Worm (Caenorhabditis elegans) whole organism, mixed stage, embryonic: ENCODE data around the gene F55C12.19.
"Not testable (repeated sequence)": the region's sequence is repeated elsewhere in the genome, so short reads cannot be mapped to it uniquely, and the experiment has no call there.

Source experiments
- M03D4.4 ChIP-seq: sonication (generic microtip); optimal IDR thresholded peaks from 2 replicates; lab custom pipeline; 2017; ENCODE audit warnings: mild to moderate bottlenecking, missing genetic modification characterization, missing compliant biosample characterization
- blmp-1 ChIP-seq: fragments of 150-350 bp; optimal IDR thresholded peaks from 2 replicates; lab custom pipeline; 2014; ENCODE audit warnings: missing biosample characterization, missing genetic modification characterization
- ceh-39 ChIP-seq: fragments of 150-350 bp; optimal IDR thresholded peaks from 2 replicates; lab custom pipeline; 2014; ENCODE audit warnings: missing biosample characterization, missing genetic modification characterization
- ceh-43 ChIP-seq: fragments of 200-800 bp; sonication (Bioruptor generic); optimal IDR thresholded peaks from 2 replicates; lab custom pipeline; 2018; ENCODE audit warnings: mild to moderate bottlenecking, missing genetic modification characterization, moderate library complexity, missing compliant biosample characterization
- ceh-83 ChIP-seq: fragments of 200-800 bp; sonication (Bioruptor generic); optimal IDR thresholded peaks from 2 replicates; lab custom pipeline; 2018; ENCODE audit warnings: mild to moderate bottlenecking, missing genetic modification characterization, missing compliant biosample characterization
- cnd-1 ChIP-seq: fragments of 200-800 bp; sonication (Bioruptor generic); optimal IDR thresholded peaks from 2 replicates; lab custom pipeline; 2018; ENCODE audit warnings: mild to moderate bottlenecking, missing genetic modification characterization, missing compliant biosample characterization
- drap-1 ChIP-seq: fragments of 200-800 bp; sonication (Bioruptor generic); optimal IDR thresholded peaks from 3 replicates; lab custom pipeline; 2018; ENCODE audit warnings: mild to moderate bottlenecking, missing genetic modification characterization, missing compliant biosample characterization
- elt-1 ChIP-seq: sonication (generic microtip); optimal IDR thresholded peaks from 2 replicates; lab custom pipeline; 2017; ENCODE audit warnings: missing genetic modification characterization, mild to moderate bottlenecking, missing compliant biosample characterization, antibody characterized with exemption, moderate library complexity, borderline replicate concordance; ENCODE audit not compliant: insufficient read depth
- elt-3 ChIP-seq: fragments of 150-350 bp; optimal IDR thresholded peaks from 2 replicates; lab custom pipeline; 2014; ENCODE audit warnings: missing biosample characterization, missing genetic modification characterization
- flh-1 ChIP-seq: fragments of 200-800 bp; sonication (Bioruptor generic); optimal IDR thresholded peaks from 2 replicates; lab custom pipeline; 2018; ENCODE audit warnings: mild to moderate bottlenecking, missing genetic modification characterization, moderate library complexity, missing compliant biosample characterization
- lin-32 ChIP-seq: fragments of 200-800 bp; sonication (Bioruptor generic); optimal IDR thresholded peaks from 2 replicates; lab custom pipeline; 2018; ENCODE audit warnings: mild to moderate bottlenecking, missing genetic modification characterization, missing compliant biosample characterization
- lsy-2 ChIP-seq: fragments of 150-350 bp; optimal IDR thresholded peaks from 2 replicates; lab custom pipeline; 2014; ENCODE audit warnings: missing biosample characterization, missing genetic modification characterization
- mep-1 ChIP-seq: fragments of 150-350 bp; optimal IDR thresholded peaks from 2 replicates; lab custom pipeline; 2017; ENCODE audit warnings: missing biosample characterization, missing genetic modification reagents, missing genetic modification characterization, inconsistent platforms
- mls-2 ChIP-seq: sonication (generic microtip); optimal IDR thresholded peaks from 2 replicates; lab custom pipeline; 2016; ENCODE audit warnings: mild to moderate bottlenecking, missing genetic modification characterization, moderate library complexity, missing compliant biosample characterization
- nhr-2 ChIP-seq: fragments of 150-350 bp; optimal IDR thresholded peaks from 2 replicates; lab custom pipeline; 2014; ENCODE audit warnings: missing biosample characterization, missing genetic modification characterization
- nhr-237 ChIP-seq: fragments of 150-350 bp; optimal IDR thresholded peaks from 2 replicates; lab custom pipeline; 2014; ENCODE audit warnings: missing biosample characterization, missing genetic modification characterization
- nhr-28 ChIP-seq: fragments of 150-350 bp; optimal IDR thresholded peaks from 2 replicates; lab custom pipeline; 2014; ENCODE audit warnings: missing biosample characterization, missing genetic modification characterization
- nhr-76 ChIP-seq: sonication (generic microtip); optimal IDR thresholded peaks from 2 replicates; lab custom pipeline; 2017; ENCODE audit warnings: missing biosample characterization, missing genetic modification characterization
- sem-2 ChIP-seq: fragments of 200-800 bp; sonication (Bioruptor generic); optimal IDR thresholded peaks from 2 replicates; lab custom pipeline; 2018; ENCODE audit warnings: mild to moderate bottlenecking, missing genetic modification characterization, missing compliant biosample characterization
- snpc-4 ChIP-seq: fragments of 150-350 bp; optimal IDR thresholded peaks from 2 replicates; lab custom pipeline; 2014; ENCODE audit warnings: missing biosample characterization, missing genetic modification characterization
- sptf-1 ChIP-seq: sonication (generic microtip); optimal IDR thresholded peaks from 2 replicates; lab custom pipeline; 2017; ENCODE audit warnings: mild to moderate bottlenecking, missing genetic modification characterization, moderate library complexity, missing compliant biosample characterization
- tbx-8 ChIP-seq: fragments of 200-800 bp; sonication (Bioruptor generic); optimal IDR thresholded peaks from 2 replicates; lab custom pipeline; 2018; ENCODE audit warnings: mild to moderate bottlenecking, missing genetic modification characterization, moderate library complexity, missing compliant biosample characterization
- unc-120 ChIP-seq: sonication (generic microtip); optimal IDR thresholded peaks from 2 replicates; lab custom pipeline; 2017; ENCODE audit warnings: missing genetic modification characterization, missing compliant biosample characterization; ENCODE audit not compliant: poor library complexity, severe bottlenecking
- unc-62 ChIP-seq: fragments of 150-350 bp; optimal IDR thresholded peaks from 2 replicates; lab custom pipeline; 2014; ENCODE audit warnings: missing biosample characterization, missing genetic modification reagents, missing genetic modification characterization
- zip-8 ChIP-seq: fragments of 150-350 bp; optimal IDR thresholded peaks from 2 replicates; lab custom pipeline; 2014; ENCODE audit warnings: missing biosample characterization, missing genetic modification characterization
- ztf-11 ChIP-seq: fragments of 150-350 bp; optimal IDR thresholded peaks from 2 replicates; lab custom pipeline; 2014; ENCODE audit warnings: missing biosample characterization, missing genetic modification characterization

The F55C12.19 gene

ce11 chrII:5876053-5876452 is 10.1 kb downstream of the F55C12.19 start, which contains the start of gene F55C12.6:
Gene F55C12.6 (minus strand): TSS chrII:5876153.
- no peak for TF ChIP-seq mep-1 (tag; lab: Kevin White, UChicago)
- no peak for TF ChIP-seq elt-3 (tag; lab: Kevin White, UChicago)
- TF ChIP-seq nhr-237: no peak
- TF ChIP-seq snpc-4: no peak
- TF ChIP-seq unc-120 (tag; lab: Kevin White, UChicago): no peak
- TF ChIP-seq M03D4.4 (tag; lab: Kevin White, UChicago): no peak
- TF ChIP-seq lin-32 (GFP tag; lab: Kevin White, UChicago): no peak

ce11 chrII:5876511-5876910 is 10.6 kb downstream of the F55C12.19 start, which contains the start of gene F55C12.2:
Gene F55C12.2 (plus strand): TSS chrII:5876811.
- TF ChIP-seq lsy-2 (tag; lab: Kevin White, UChicago); elt-1 (tag; lab: Kevin White, UChicago); drap-1 (GFP tag; lab: Kevin White, UChicago): not testable (repeated sequence)

- peak; percentile 23 for TF ChIP-seq mls-2 (tag; lab: Kevin White, UChicago)
- TF ChIP-seq blmp-1 (tag; lab: Kevin White, UChicago): no peak
- no peak for TF ChIP-seq unc-62 (GFP tag; lab: Kevin White, UChicago)
- TF ChIP-seq mep-1 (tag; lab: Kevin White, UChicago): no peak
- TF ChIP-seq zip-8 (tag; lab: Kevin White, UChicago): no peak
These were observed 14.7 kb downstream of the F55C12.19 start for ce11 chrII:5880677-5881076.

- TF ChIP-seq mls-2 (tag; lab: Kevin White, UChicago): no peak
- TF ChIP-seq snpc-4: no peak
- TF ChIP-seq tbx-8 (GFP tag; lab: Kevin White, UChicago): no peak
- no peak for TF ChIP-seq ztf-11 (tag; lab: Kevin White, UChicago)
- TF ChIP-seq ceh-83: no peak
- TF ChIP-seq mep-1 (tag; lab: Kevin White, UChicago): no peak
- no peak for TF ChIP-seq zip-8 (tag; lab: Kevin White, UChicago)
- TF ChIP-seq sem-2 (GFP tag; lab: Kevin White, UChicago): no peak
These were observed 18.3 kb downstream of the F55C12.19 start, which contains the start of gene rfip-1 for ce11 chrII:5884252-5884651. Gene rfip-1 (plus strand): TSS chrII:5884552.

ce11 chrII:5885966-5886621 is 20.2 kb downstream of the F55C12.19 start:
- no peak for TF ChIP-seq blmp-1 (tag; lab: Kevin White, UChicago)
- TF ChIP-seq nhr-237: peak; percentile 30

- TF ChIP-seq blmp-1 (tag; lab: Kevin White, UChicago): no peak
- no peak for TF ChIP-seq flh-1
- TF ChIP-seq tbx-8 (GFP tag; lab: Kevin White, UChicago): no peak
- no peak for TF ChIP-seq snpc-4
- TF ChIP-seq elt-3 (tag; lab: Kevin White, UChicago): no peak
- TF ChIP-seq unc-120 (tag; lab: Kevin White, UChicago): no peak
- no peak for TF ChIP-seq nhr-237
- TF ChIP-seq ceh-43: no peak
- TF ChIP-seq nhr-28 (tag; lab: Kevin White, UChicago): no peak
- no peak for TF ChIP-seq sptf-1 (tag; lab: Kevin White, UChicago)
- no peak for TF ChIP-seq nhr-2 (tag; lab: Kevin White, UChicago)
- no peak for TF ChIP-seq unc-62 (GFP tag; lab: Kevin White, UChicago)
- TF ChIP-seq nhr-76 (tag; lab: Kevin White, UChicago): no peak
- TF ChIP-seq cnd-1 (tag; lab: Kevin White, UChicago): no peak
- no peak for TF ChIP-seq ceh-83
- TF ChIP-seq ceh-39 (tag; lab: Kevin White, UChicago): no peak
These were observed 23.6 kb downstream of the F55C12.19 start for ce11 chrII:5889417-5890139.
